Worm (Caenorhabditis elegans) whole organism, midembryonic: ENCODE results near the gene Y25C1A.7.

Experiments
- flt-1 ChIP-seq: fragments of 200-800 bp; sonication (Bioruptor generic); IDR thresholded peaks from 2 replicates; pipeline ENCODE4 v1.3.6; 2022; ENCODE audit warnings: missing genetic modification characterization, missing compliant biosample characterization
- ref-1 ChIP-seq: fragments of 200-800 bp; sonication (Bioruptor generic); conservative IDR thresholded peaks from 2 replicates; pipeline ENCODE4 v1.3.6; 2022; ENCODE audit warnings: missing genetic modification reagents, missing genetic modification characterization, missing compliant biosample characterization
- tab-1 ChIP-seq: fragments of 200-800 bp; sonication (Bioruptor generic); IDR thresholded peaks from 2 replicates; pipeline ENCODE4 v1.3.6; 2022; ENCODE audit warnings: missing genetic modification characterization, missing compliant biosample characterization

- TF ChIP-seq flt-1 (GFP tag; lab: Robert Waterston, UW) (peak; percentile 62; the same call in 1 of the 2 replicates), ref-1 (no peak), tab-1 (GFP tag; lab: Robert Waterston, UW) (0 out of 2 replicates have a peak, but pooled peaks have one; percentile 38)
Observed at ce11 chrII:3062222-3062621, 8.6 kb downstream of the Y25C1A.7 start.
